Fruit fly (Drosophila melanogaster) whole organism, pupa: ENCODE results near the gene Dpm2.

Experiments used
- CG10348 ChIP-seq: fragments of 200-800 bp; sonication (Bioruptor generic); IDR thresholded peaks from 2 replicates; pipeline ENCODE4 v1.3.6; 2022; ENCODE audit warnings: missing biosample characterization, missing genetic modification characterization
- CG12605 ChIP-seq: fragments of 200-800 bp; sonication (Bioruptor generic); IDR thresholded peaks from 2 replicates; pipeline ENCODE4 v1.3.6; 2022; ENCODE audit warnings: missing biosample characterization, missing genetic modification characterization
- CG13204 ChIP-seq: fragments of 200-800 bp; sonication (Bioruptor generic); optimal IDR thresholded peaks from 2 replicates; lab custom pipeline; 2018; ENCODE audit warnings: missing biosample characterization, mild to moderate bottlenecking, missing genetic modification characterization, moderate library complexity
- CG14655 ChIP-seq: fragments of 200-800 bp; sonication (Bioruptor generic); optimal IDR thresholded peaks from 3 replicates; lab custom pipeline; 2017; ENCODE audit warnings: mild to moderate bottlenecking, missing biosample characterization, missing genetic modification reagents, missing genetic modification characterization
- CG17806 ChIP-seq: fragments of 200-800 bp; sonication (Bioruptor generic); optimal IDR thresholded peaks from 2 replicates; lab custom pipeline; 2018; ENCODE audit warnings: missing biosample characterization, mild to moderate bottlenecking, missing genetic modification characterization, moderate library complexity
- CG32121 ChIP-seq: fragments of 200-800 bp; sonication (Bioruptor generic); IDR thresholded peaks from 2 replicates; pipeline ENCODE4 v1.3.6; 2022; ENCODE audit warnings: missing biosample characterization, missing genetic modification characterization
- CG34367 ChIP-seq: fragments of 200-800 bp; sonication (Bioruptor generic); optimal IDR thresholded peaks from 2 replicates; lab custom pipeline; 2018; ENCODE audit warnings: missing biosample characterization, mild to moderate bottlenecking, missing genetic modification characterization
- CG4496 ChIP-seq: fragments of 200-800 bp; sonication (Bioruptor generic); IDR thresholded peaks from 3 replicates; pipeline ENCODE4 v1.3.6; 2022; ENCODE audit warnings: missing biosample characterization, missing genetic modification characterization
- CG8159 ChIP-seq: fragments of 200-800 bp; sonication (Bioruptor generic); optimal IDR thresholded peaks from 3 replicates; lab custom pipeline; 2018; ENCODE audit warnings: missing biosample characterization, mild to moderate bottlenecking, missing genetic modification characterization, moderate library complexity
- CG8301 ChIP-seq: fragments of 200-800 bp; sonication (Bioruptor generic); optimal IDR thresholded peaks from 2 replicates; lab custom pipeline; 2018; ENCODE audit warnings: missing biosample characterization, mild to moderate bottlenecking, missing genetic modification characterization
- CG9948 ChIP-seq: fragments of 200-800 bp; sonication (Bioruptor generic); optimal IDR thresholded peaks from 2 replicates; lab custom pipeline; 2018; ENCODE audit warnings: missing biosample characterization, mild to moderate bottlenecking, missing genetic modification characterization, moderate library complexity
- D1 ChIP-seq: fragments of 200-800 bp; sonication (Bioruptor generic); optimal IDR thresholded peaks from 2 replicates; lab custom pipeline; 2018; ENCODE audit warnings: missing biosample characterization, mild to moderate bottlenecking, missing genetic modification characterization, moderate library complexity
- EcR ChIP-seq: fragments of 200-800 bp; sonication (Bioruptor generic); optimal IDR thresholded peaks from 3 replicates; lab custom pipeline; 2019; ENCODE audit warnings: missing biosample characterization, missing genetic modification characterization, mild to moderate bottlenecking, moderate library complexity, missing genetic modification reagents
- Ets98B ChIP-seq: fragments of 200-800 bp; sonication (Bioruptor generic); IDR thresholded peaks from 2 replicates; pipeline ENCODE4 v1.3.6; 2022; ENCODE audit warnings: missing biosample characterization, missing genetic modification characterization
- Pif1A ChIP-seq: fragments of 200-800 bp; sonication (Bioruptor generic); optimal IDR thresholded peaks from 3 replicates; lab custom pipeline; 2016; ENCODE audit warnings: missing biosample characterization, missing genetic modification characterization
- Pif1B ChIP-seq: fragments of 200-800 bp; sonication (Bioruptor generic); optimal IDR thresholded peaks from 3 replicates; lab custom pipeline; 2016; ENCODE audit warnings: missing biosample characterization, missing genetic modification characterization
- Snoo ChIP-seq: fragments of 200-800 bp; sonication (Bioruptor generic); optimal IDR thresholded peaks from 3 replicates; lab custom pipeline; 2017; ENCODE audit warnings: missing biosample characterization, mild to moderate bottlenecking, missing genetic modification characterization, inconsistent platforms
- fd96Ca ChIP-seq: fragments of 200-800 bp; sonication (Bioruptor generic); IDR thresholded peaks from 3 replicates; pipeline ENCODE4 v1.3.6; 2022; ENCODE audit warnings: missing biosample characterization, missing genetic modification characterization
- gl ChIP-seq: fragments of 200-800 bp; sonication (Bioruptor generic); optimal IDR thresholded peaks from 2 replicates; lab custom pipeline; 2018; ENCODE audit warnings: missing biosample characterization, mild to moderate bottlenecking, missing genetic modification characterization
- rn ChIP-seq: fragments of 200-800 bp; sonication (Bioruptor generic); IDR thresholded peaks from 2 replicates; pipeline ENCODE4 v1.3.6; 2022; ENCODE audit warnings: missing biosample characterization, missing genetic modification characterization

Dpm2 gene

DNA sequence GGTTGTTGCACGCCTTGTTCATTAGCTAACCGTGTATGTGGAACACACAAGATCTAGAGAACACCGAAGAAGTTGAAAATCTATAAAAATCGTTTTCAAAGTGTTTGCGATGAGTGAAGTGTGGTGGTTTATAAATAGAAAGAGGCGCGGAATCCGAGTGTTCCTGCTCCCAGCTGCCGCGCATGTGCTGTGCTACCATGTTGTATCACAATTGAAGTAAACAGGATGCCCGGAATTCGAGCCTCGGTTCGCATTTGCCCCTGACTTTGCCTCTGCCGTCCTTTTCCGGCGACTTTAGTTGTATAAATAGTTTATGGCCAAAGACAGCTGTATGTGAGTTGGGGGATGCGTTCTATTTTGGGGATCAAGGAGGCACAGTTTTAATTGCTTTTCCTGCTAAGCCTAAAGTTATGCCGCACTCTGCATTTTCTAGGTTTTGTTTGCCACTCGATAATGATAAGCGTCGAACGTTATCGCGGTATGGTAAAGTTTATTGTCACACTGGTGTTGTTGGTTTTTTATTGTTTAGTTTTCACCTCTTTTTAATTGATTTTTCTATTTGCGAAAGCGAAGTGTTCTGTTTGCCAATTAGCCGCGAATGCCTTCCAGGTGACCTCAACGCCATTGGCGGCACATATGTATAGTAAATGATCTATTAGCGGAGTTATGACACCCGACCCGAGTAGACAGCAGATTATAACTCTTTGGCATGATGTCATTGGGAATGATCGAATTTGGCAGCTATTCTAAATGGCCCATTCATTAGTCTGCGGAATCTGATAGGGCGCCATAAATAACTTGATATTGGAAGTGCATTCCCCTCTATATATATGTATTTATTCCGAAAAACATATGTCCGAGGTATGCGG, 29.8 kb downstream of the Dpm2 start:
- TF ChIP-seq Snoo = no peak
- no peak for TF ChIP-seq Ets98B
- TF ChIP-seq CG4496 (GFP tag; lab: Robert Waterston, UW) = 0 out of 3 replicates have a peak, but pooled peaks have one; percentile 26
- TF ChIP-seq rn (GFP tag; lab: Robert Waterston, UW) = no peak
- peak; percentile 53 for TF ChIP-seq EcR (GFP tag; lab: Kevin White, UChicago)

- TF ChIP-seq CG4496 (GFP tag; lab: Robert Waterston, UW) (no peak), Pif1A (GFP tag; lab: Kevin White, UChicago) (no peak), Ets98B (no peak), D1 (tag; lab: Kevin White, UChicago) (no peak), gl (tag; lab: Kevin White, UChicago) (no peak), CG14655 (GFP tag; lab: Kevin White, UChicago) (no peak), CG8301 (no peak), CG9948 (tag; lab: Kevin White, UChicago) (no peak), CG34367 (tag; lab: Kevin White, UChicago) (no peak), rn (GFP tag; lab: Robert Waterston, UW) (no peak), CG8159 (tag; lab: Kevin White, UChicago) (no peak), CG12605 (no peak), EcR (GFP tag; lab: Kevin White, UChicago) (no peak), CG10348 (GFP tag; lab: Robert Waterston, UW) (no peak), Pif1B (GFP tag; lab: Kevin White, UChicago) (no peak), Snoo (no peak), CG13204 (GFP tag; lab: Kevin White, UChicago) (no peak), CG17806 (tag; lab: Kevin White, UChicago) (no peak)
These were observed 30.4 kb downstream of the Dpm2 start for dm6 chr3L:3349825-3350123.

dm6 chr3L:3350572-3351343, 31.4 kb downstream of the Dpm2 start:
- TF ChIP-seq Snoo (no peak), Pif1B (GFP tag; lab: Kevin White, UChicago) (no peak), fd96Ca (GFP tag; lab: Robert Waterston, UW) (no peak), CG10348 (GFP tag; lab: Robert Waterston, UW) (no peak), CG8159 (tag; lab: Kevin White, UChicago) (no peak), CG13204 (GFP tag; lab: Kevin White, UChicago) (no peak), Pif1A (GFP tag; lab: Kevin White, UChicago) (no peak), CG34367 (tag; lab: Kevin White, UChicago) (no peak), CG32121 (no peak)

DNA sequence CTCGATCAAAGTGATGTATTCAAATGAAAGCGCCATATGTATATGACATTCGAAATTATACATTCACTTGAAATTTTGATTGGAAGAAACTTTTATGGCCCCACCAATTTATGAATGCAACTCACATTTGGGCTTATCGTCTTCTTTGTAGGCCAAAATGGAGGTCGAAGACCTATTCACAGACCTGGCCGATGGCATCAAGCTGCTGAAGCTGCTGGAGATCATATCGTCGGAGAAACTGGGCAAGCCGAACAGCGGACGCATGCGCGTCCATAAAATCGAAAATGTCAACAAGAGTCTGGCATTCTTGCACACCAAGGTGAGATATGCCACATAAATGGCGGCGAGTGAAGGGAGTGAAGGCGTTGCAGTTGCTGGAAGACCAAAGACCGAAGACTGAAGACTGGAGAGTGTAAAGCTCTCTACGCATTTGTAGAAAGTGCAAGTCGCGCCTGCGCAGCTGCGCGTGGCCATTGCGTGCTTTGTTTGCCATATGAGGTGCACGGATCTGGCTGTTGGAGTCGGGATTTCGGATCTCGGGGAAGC, 32.5 kb downstream of the Dpm2 start:
- no peak for TF ChIP-seq CG8301
- TF ChIP-seq EcR (GFP tag; lab: Kevin White, UChicago) = peak; percentile 27
- TF ChIP-seq, all 21 proteins: peak for 1

DNA sequence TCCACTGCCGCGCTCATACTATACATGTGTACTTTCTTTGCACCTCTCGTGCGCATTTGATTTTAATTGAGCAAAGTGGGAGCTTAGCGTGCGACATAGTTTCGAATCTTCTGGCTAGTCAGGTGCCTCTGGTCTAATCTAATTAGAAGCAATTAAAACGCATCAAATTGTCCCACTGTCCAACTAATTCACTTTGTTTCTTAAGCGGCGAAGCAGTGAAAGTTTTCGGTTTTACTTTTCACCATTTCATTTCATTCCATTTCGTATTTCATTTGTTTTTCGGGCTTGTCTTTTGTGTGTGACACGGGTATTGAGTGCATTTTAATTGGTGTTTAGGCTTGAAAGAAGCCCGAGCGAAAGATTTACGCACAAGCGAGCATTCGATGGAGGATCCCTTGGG, 33.2 kb downstream of the Dpm2 start:
- TF ChIP-seq Pif1A (GFP tag; lab: Kevin White, UChicago) = no peak
- no peak for TF ChIP-seq CG34367 (tag; lab: Kevin White, UChicago)
- no peak for TF ChIP-seq CG10348 (GFP tag; lab: Robert Waterston, UW)
- no peak for TF ChIP-seq CG17806 (tag; lab: Kevin White, UChicago)
- TF ChIP-seq D1 (tag; lab: Kevin White, UChicago) = no peak
- no peak for TF ChIP-seq CG4496 (GFP tag; lab: Robert Waterston, UW)
- TF ChIP-seq Snoo = no peak
- no peak for TF ChIP-seq gl (tag; lab: Kevin White, UChicago)

dm6 chr3L:3353297-3353696, 33.9 kb downstream of the Dpm2 start:
- TF ChIP-seq CG9948 (tag; lab: Kevin White, UChicago) (no peak), D1 (tag; lab: Kevin White, UChicago) (no peak), CG8159 (tag; lab: Kevin White, UChicago) (no peak), EcR (GFP tag; lab: Kevin White, UChicago) (no peak), CG14655 (GFP tag; lab: Kevin White, UChicago) (no peak), fd96Ca (GFP tag; lab: Robert Waterston, UW) (no peak), rn (GFP tag; lab: Robert Waterston, UW) (no peak), CG13204 (GFP tag; lab: Kevin White, UChicago) (no peak), CG17806 (tag; lab: Kevin White, UChicago) (no peak), CG8301 (no peak), Ets98B (no peak), gl (tag; lab: Kevin White, UChicago) (no peak)
- TF ChIP-seq, all 21 proteins: peak for 0
